Worm (Caenorhabditis elegans): Measurements from ENCODE around the gene T23B5.3.

The T23B5.3 gene

DNA sequence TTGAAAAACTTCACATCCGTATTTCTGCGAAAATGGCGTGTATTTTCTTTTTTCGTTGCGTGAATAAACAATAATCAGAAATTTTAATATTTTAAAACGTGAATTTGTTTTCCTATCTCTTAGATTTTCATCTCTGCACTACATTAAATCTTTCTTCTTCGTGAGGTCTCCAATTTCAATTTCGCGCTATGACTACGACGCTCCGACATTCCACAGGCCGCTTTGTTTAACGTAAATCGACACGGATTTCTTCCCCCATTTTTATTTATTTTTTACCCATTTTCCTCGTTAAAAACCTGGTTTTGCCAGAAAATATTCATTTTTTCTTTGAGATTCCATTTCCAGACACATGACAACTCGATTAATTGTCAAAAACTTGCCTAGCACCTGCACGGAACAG lies 36.2 kb downstream of the T23B5.3 start, which contains the start of the genes T23F6.3 and rbd-1:
Gene T23F6.3, minus strand, starts transcription at position 120 of the 400 bp plus-strand sequence.
Gene rbd-1, plus strand, starts transcription at position 346 of the 400 bp plus-strand sequence.
- no peak for TF ChIP-seq unc-39 (tag; optimal IDR thresholded peaks at IDR 0.05)
- peak; percentile 69 for TF ChIP-seq duxl-1 (tag; optimal IDR thresholded peaks at IDR 0.05; ENCODE audit: poor library complexity)
- TF ChIP-seq dve-1 (tag; optimal IDR thresholded peaks at IDR 0.05; ENCODE audit: insufficient read depth), result peak; percentile 82
- peak; percentile 65 for TF ChIP-seq nhr-102 (tag; optimal IDR thresholded peaks at IDR 0.05)
- peak; percentile 97 for TF ChIP-seq mes-2 (tag; optimal IDR thresholded peaks at IDR 0.05; ENCODE audit: poor library complexity, severe bottlenecking)
- TF ChIP-seq ceh-32 (tag; optimal IDR thresholded peaks at IDR 0.05; ENCODE audit: poor library complexity), result no peak
- TF ChIP-seq sdz-12 (GFP tag; optimal IDR thresholded peaks at IDR 0.05), result no peak
- TF ChIP-seq dmd-9 (GFP tag; IDR thresholded peaks at IDR 0.05), result 0 out of 2 replicates have a peak, but pooled peaks have one; percentile 27
- TF ChIP-seq nhr-111 (GFP tag; optimal IDR thresholded peaks at IDR 0.05), result no peak
- no peak for TF ChIP-seq F44E2.7 (GFP tag; IDR thresholded peaks at IDR 0.05)
- no peak for TF ChIP-seq ceh-62 (tag; optimal IDR thresholded peaks at IDR 0.05)
- TF ChIP-seq nhr-237 (tag; optimal IDR thresholded peaks at IDR 0.05), result no peak
- TF ChIP-seq pqm-1 (tag; optimal IDR thresholded peaks at IDR 0.05), result peak; percentile 6
- TF ChIP-seq zip-2 (tag; optimal IDR thresholded peaks at IDR 0.05), result no peak
- TF ChIP-seq daf-16 (GFP tag; optimal IDR thresholded peaks at IDR 0.05), result peak in 1 of 2 experiments; percentile 4
- TF ChIP-seq daf-16 (tag; optimal IDR thresholded peaks at IDR 0.05), result peak; percentile 35
- peak; percentile 36 for TF ChIP-seq jun-1 (tag; optimal IDR thresholded peaks at IDR 0.05)
- peak; percentile 49; the same call in 1 of the 2 replicates for TF ChIP-seq ceh-20 (GFP tag; IDR thresholded peaks at IDR 0.05)
- peak; percentile 80 for TF ChIP-seq nhr-77 (tag; optimal IDR thresholded peaks at IDR 0.05)
- peak; percentile 53 for TF ChIP-seq unc-130 (GFP tag; optimal IDR thresholded peaks at IDR 0.05)
- no peak for TF ChIP-seq attf-4 (tag; optimal IDR thresholded peaks at IDR 0.05)
- TF ChIP-seq tag-97 (GFP tag; IDR thresholded peaks at IDR 0.05), result no peak
- TF ChIP-seq mxl-2 (GFP tag; conservative IDR thresholded peaks at IDR 0.05), result no peak
- no peak for TF ChIP-seq nhr-25 (tag; optimal IDR thresholded peaks at IDR 0.05; ENCODE audit: borderline replicate concordance, insufficient read depth)
- no peak for TF ChIP-seq dmd-8 (GFP tag; IDR thresholded peaks at IDR 0.05)
- TF ChIP-seq lin-29 (GFP tag; IDR thresholded peaks at IDR 0.05), result no peak
- no peak for TF ChIP-seq snpc-4 (tag; optimal IDR thresholded peaks at IDR 0.05)
- no peak for TF ChIP-seq daf-19 (GFP tag; conservative IDR thresholded peaks at IDR 0.05)
- TF ChIP-seq ama-1 (optimal IDR thresholded peaks at IDR 0.05), result no peak
- TF ChIP-seq madf-9 (GFP tag; conservative IDR thresholded peaks at IDR 0.05), result no peak
- TF ChIP-seq lim-7 (GFP tag; IDR thresholded peaks at IDR 0.05), result no peak
- TF ChIP-seq aly-2 (tag; optimal IDR thresholded peaks at IDR 0.05), result no peak
- TF ChIP-seq nhr-48 (tag; optimal IDR thresholded peaks at IDR 0.05), result no peak
- TF ChIP-seq ZK546.5 (tag; optimal IDR thresholded peaks at IDR 0.05), result no peak
- no peak for TF ChIP-seq Y5F2A.4 (GFP tag; optimal IDR thresholded peaks at IDR 0.05)
- peak; percentile 75 for TF ChIP-seq T26A8.4 (GFP tag; IDR thresholded peaks at IDR 0.05)
- TF ChIP-seq spr-3 (GFP tag; optimal IDR thresholded peaks at IDR 0.05), result peak; percentile 14
- TF ChIP-seq F37D6.2 (tag; optimal IDR thresholded peaks at IDR 0.05), result no peak
- TF ChIP-seq saeg-2 (GFP tag; IDR thresholded peaks at IDR 0.05), result no peak
- no peak for TF ChIP-seq zag-1 (tag; optimal IDR thresholded peaks at IDR 0.05)
- TF ChIP-seq ctbp-1 (GFP tag; IDR thresholded peaks at IDR 0.05), result peak; percentile 51; the same call in 1 of the 2 replicates
- TF ChIP-seq spr-1 (tag; optimal IDR thresholded peaks at IDR 0.05), result peak; percentile 47
- TF ChIP-seq nhr-28 (tag; optimal IDR thresholded peaks at IDR 0.05), result peak; percentile 77
- TF ChIP-seq vab-7 (GFP tag; IDR thresholded peaks at IDR 0.05), result peak; percentile 66
- TF ChIP-seq mdt-29 (GFP tag; IDR thresholded peaks at IDR 0.05), result no peak
- no peak for TF ChIP-seq set-16 (GFP tag; IDR thresholded peaks at IDR 0.05)
- TF ChIP-seq Y48G9A.11 (GFP tag; IDR thresholded peaks at IDR 0.05), result peak; percentile 100
- no peak for TF ChIP-seq php-3 (GFP tag; IDR thresholded peaks at IDR 0.05)
- peak; percentile 54; the same call in 1 of the 2 replicates for TF ChIP-seq pha-4 (GFP tag; IDR thresholded peaks at IDR 0.05)
- TF ChIP-seq pha-4 (tag; optimal IDR thresholded peaks at IDR 0.05), result peak; percentile 83
- TF ChIP-seq rbr-2 (tag; optimal IDR thresholded peaks at IDR 0.05), result peak; percentile 67
- peak; percentile 66; the same call in 1 of the 2 replicates for TF ChIP-seq nhr-42 (GFP tag; IDR thresholded peaks at IDR 0.05)
